Worm (Caenorhabditis elegans) whole organism, L1 larva: ENCODE results near the gene F44G3.7.

Experiments used
- aha-1 ChIP-seq: fragments of 150-350 bp; optimal IDR thresholded peaks from 2 replicates; lab custom pipeline; 2014; ENCODE audit warnings: missing biosample characterization, missing genetic modification characterization
- ces-1 ChIP-seq: fragments of 150-350 bp; optimal IDR thresholded peaks from 2 replicates; lab custom pipeline; 2014; ENCODE audit warnings: missing biosample characterization, missing genetic modification reagents, missing genetic modification characterization
- fkh-10 ChIP-seq: sonication (generic microtip); optimal IDR thresholded peaks from 2 replicates; lab custom pipeline; 2017; ENCODE audit warnings: missing biosample characterization, missing genetic modification reagents, missing genetic modification characterization
- fos-1 ChIP-seq: fragments of 150-350 bp; optimal IDR thresholded peaks from 2 replicates; lab custom pipeline; 2014; ENCODE audit warnings: missing biosample characterization, missing genetic modification characterization
- irx-1 ChIP-seq: sonication (generic microtip); optimal IDR thresholded peaks from 2 replicates; lab custom pipeline; 2016; ENCODE audit warnings: missing genetic modification characterization, missing compliant biosample characterization
- lin-39 ChIP-seq: fragments of 150-350 bp; optimal IDR thresholded peaks from 2 replicates; lab custom pipeline; 2014; ENCODE audit warnings: missing biosample characterization, missing genetic modification reagents, missing genetic modification characterization
- nhr-84 ChIP-seq: sonication (generic microtip); optimal IDR thresholded peaks from 2 replicates; lab custom pipeline; 2017; ENCODE audit warnings: missing biosample characterization, missing genetic modification characterization
- pax-3 ChIP-seq: fragments of 200-800 bp; sonication (Bioruptor generic); optimal IDR thresholded peaks from 2 replicates; lab custom pipeline; 2018; ENCODE audit warnings: mild to moderate bottlenecking, missing genetic modification characterization, moderate library complexity, missing compliant biosample characterization
- skn-1 ChIP-seq: fragments of 150-350 bp; optimal IDR thresholded peaks from 2 replicates; lab custom pipeline; 2014; ENCODE audit warnings: missing biosample characterization, missing genetic modification characterization
- swsn-7 ChIP-seq: sonication (generic microtip); optimal IDR thresholded peaks from 2 replicates; lab custom pipeline; 2016; ENCODE audit warnings: missing genetic modification characterization, missing compliant biosample characterization
- tbx-2 ChIP-seq: sonication (generic microtip); optimal IDR thresholded peaks from 2 replicates; lab custom pipeline; 2016; ENCODE audit warnings: missing genetic modification characterization, missing compliant biosample characterization
- unc-130 ChIP-seq: fragments of 150-350 bp; optimal IDR thresholded peaks from 2 replicates; lab custom pipeline; 2017; ENCODE audit warnings: missing biosample characterization, missing genetic modification characterization, inconsistent platforms
- unc-62 ChIP-seq: fragments of 150-350 bp; optimal IDR thresholded peaks from 2 replicates; lab custom pipeline; 2014; ENCODE audit warnings: missing biosample characterization, missing genetic modification reagents, missing genetic modification characterization
- zag-1 ChIP-seq: fragments of 150-350 bp; optimal IDR thresholded peaks from 2 replicates; lab custom pipeline; 2014; ENCODE audit warnings: missing biosample characterization, missing genetic modification characterization

DNA sequence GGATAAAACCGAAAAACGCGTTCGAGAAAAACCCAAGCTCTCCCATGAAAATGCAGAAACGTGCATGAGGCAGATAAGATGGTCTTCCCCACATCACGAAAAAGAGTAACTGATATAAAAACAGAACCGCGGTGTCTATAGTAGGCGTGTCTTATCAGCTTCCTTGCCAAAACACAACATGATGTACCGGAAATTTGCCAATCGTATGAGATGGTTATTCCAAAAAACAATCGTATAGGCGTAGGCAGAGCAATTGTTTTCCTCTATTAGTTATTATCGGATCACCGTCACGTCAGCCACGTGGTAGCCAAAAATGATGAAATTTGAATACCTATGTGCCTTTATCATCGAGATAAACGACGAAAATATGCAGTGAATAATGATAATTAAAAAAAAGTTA is 37.5 kb downstream of the F44G3.7 start, which contains the start of gene str-7:
- TF ChIP-seq irx-1 (tag; lab: Kevin White, UChicago) = no peak
- TF ChIP-seq unc-130 (tag; lab: Kevin White, UChicago) = no peak
- no peak for TF ChIP-seq pax-3
- TF ChIP-seq skn-1 (tag; lab: Kevin White, UChicago) = no peak
- TF ChIP-seq fkh-10 (GFP tag; lab: Kevin White, UChicago) = no peak
- no peak for TF ChIP-seq lin-39
- TF ChIP-seq swsn-7 (tag; lab: Kevin White, UChicago) = no peak
- no peak for TF ChIP-seq zag-1 (tag; lab: Kevin White, UChicago)
- no peak for TF ChIP-seq aha-1 (tag; lab: Kevin White, UChicago)
- no peak for TF ChIP-seq fos-1 (tag; lab: Kevin White, UChicago)
- no peak for TF ChIP-seq tbx-2 (tag; lab: Kevin White, UChicago)
- TF ChIP-seq ces-1 = no peak
- TF ChIP-seq unc-62 (GFP tag; lab: Kevin White, UChicago) = no peak
- no peak for TF ChIP-seq nhr-84 (tag; lab: Kevin White, UChicago)
